Worm (Caenorhabditis elegans): ENCODE results near the gene str-47.

The str-47 gene

DNA sequence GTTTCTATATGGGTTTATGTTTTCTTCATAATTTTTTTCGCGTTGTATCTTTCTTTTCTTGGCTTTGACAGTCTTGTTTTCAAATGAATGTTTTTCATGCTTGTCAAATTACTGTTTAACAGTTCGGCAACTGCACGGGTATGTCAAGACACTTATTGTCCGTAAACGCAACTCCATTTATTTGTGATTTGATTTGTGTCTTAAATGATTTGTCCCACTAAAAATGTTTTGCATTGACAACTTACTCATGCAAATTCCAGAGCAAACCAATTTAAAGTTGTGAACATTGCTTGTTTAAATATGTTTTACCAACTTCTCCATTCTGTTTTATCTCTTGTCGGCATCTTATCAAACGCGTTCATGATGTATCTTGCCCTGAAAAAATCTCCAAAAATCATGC lies 13.8 kb upstream of the str-47 start, which contains the start of gene srd-25:
TSS of gene srd-25 (plus strand) at position 301 of the 400 bp plus-strand sequence.
- no peak for TF ChIP-seq snpc-4 (tag; optimal IDR thresholded peaks at IDR 0.05)
- TF ChIP-seq irx-1 (tag; optimal IDR thresholded peaks at IDR 0.05) = no peak
- TF ChIP-seq mef-2 (tag; optimal IDR thresholded peaks at IDR 0.05) = no peak
- no peak for TF ChIP-seq blmp-1 (tag; optimal IDR thresholded peaks at IDR 0.05)
- TF ChIP-seq jun-1 (tag; optimal IDR thresholded peaks at IDR 0.05) = no peak
- no peak for TF ChIP-seq egl-13 (tag; optimal IDR thresholded peaks at IDR 0.05)
- TF ChIP-seq C04F5.9 (tag; optimal IDR thresholded peaks at IDR 0.05) = no peak
- TF ChIP-seq nhr-47 (tag; optimal IDR thresholded peaks at IDR 0.05) = no peak
- no peak for TF ChIP-seq nhr-90 (tag; optimal IDR thresholded peaks at IDR 0.05; ENCODE audit: poor library complexity)
- TF ChIP-seq lin-15B (tag; optimal IDR thresholded peaks at IDR 0.05) = no peak
- TF ChIP-seq unc-98 (GFP tag; IDR thresholded peaks at IDR 0.05) = no peak
- TF ChIP-seq lsy-2 (tag; optimal IDR thresholded peaks at IDR 0.05) = no peak
- TF ChIP-seq sox-4 (tag; optimal IDR thresholded peaks at IDR 0.05) = no peak
- TF ChIP-seq nhr-71 (tag; optimal IDR thresholded peaks at IDR 0.05) = no peak
- no peak for TF ChIP-seq pax-3 (tag; optimal IDR thresholded peaks at IDR 0.05)
- TF ChIP-seq vab-15 (tag; optimal IDR thresholded peaks at IDR 0.05) = no peak
- no peak for TF ChIP-seq skn-1 (tag; optimal IDR thresholded peaks at IDR 0.05)
- no peak for TF ChIP-seq ceh-82 (tag; optimal IDR thresholded peaks at IDR 0.05)

DNA sequence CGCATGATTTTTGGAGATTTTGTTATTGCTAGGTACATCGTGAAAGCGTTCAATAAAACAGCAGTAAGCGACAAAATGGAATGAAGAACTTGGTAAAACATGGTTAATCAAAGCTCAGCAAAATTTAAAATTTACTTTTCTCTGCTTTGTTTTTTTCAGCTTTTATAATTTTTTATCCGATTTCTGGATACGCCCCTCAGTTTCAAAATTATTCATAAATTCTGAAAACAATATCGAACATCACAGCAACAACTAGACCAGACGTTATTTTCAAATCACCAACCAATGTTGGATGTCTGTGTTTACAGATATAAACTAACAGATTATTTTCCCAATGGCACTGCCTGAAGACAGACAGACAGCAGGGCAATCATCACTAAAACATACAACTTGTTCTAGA lies 10.9 kb upstream of the str-47 start, which contains the start of gene srd-31:
TSS of gene srd-31 (minus strand) at position 101 of the 400 bp plus-strand sequence.
- TF ChIP-seq Y116A8C.19 (tag; optimal IDR thresholded peaks at IDR 0.05; ENCODE audit: borderline replicate concordance) (no peak), lin-13 (GFP tag; optimal IDR thresholded peaks at IDR 0.05) (no peak), unc-98 (GFP tag; IDR thresholded peaks at IDR 0.05) (no peak), zag-1 (tag; optimal IDR thresholded peaks at IDR 0.05) (no peak), zip-4 (GFP tag; optimal IDR thresholded peaks at IDR 0.05) (no peak)

DNA sequence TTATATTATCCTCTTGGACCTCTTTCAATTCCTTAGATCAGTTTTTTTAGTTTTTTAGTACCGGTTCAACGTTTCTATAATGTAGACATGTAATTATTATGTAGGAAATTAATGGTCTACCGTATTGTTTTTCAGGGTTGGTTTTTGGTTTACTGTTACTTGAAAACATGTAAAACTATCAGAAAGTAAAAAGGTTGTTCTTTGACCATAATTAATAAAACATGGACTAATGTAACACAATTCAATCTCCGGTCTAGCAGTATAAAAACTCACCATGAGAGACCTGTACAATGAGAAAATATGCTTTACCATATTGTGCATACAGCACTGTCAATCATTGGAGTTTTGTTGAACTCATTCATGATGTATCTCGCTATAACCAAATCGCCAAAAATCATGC lies 10.1 kb upstream of the str-47 start, which contains the start of gene srd-29:
TSS of gene srd-29 (plus strand) at position 301 of the 400 bp plus-strand sequence.
- no peak for TF ChIP-seq efl-1 (optimal IDR thresholded peaks at IDR 0.05)
- no peak for TF ChIP-seq efl-1 (GFP tag; optimal IDR thresholded peaks at IDR 0.05 in 1 of 2)
- no peak for TF ChIP-seq mef-2 (tag; optimal IDR thresholded peaks at IDR 0.05)
- no peak for TF ChIP-seq nhr-11 (tag; optimal IDR thresholded peaks at IDR 0.05)
- TF ChIP-seq ceh-8 (GFP tag; optimal IDR thresholded peaks at IDR 0.05) = no peak
- no peak for TF ChIP-seq nhr-12 (tag; optimal IDR thresholded peaks at IDR 0.05)
- no peak for TF ChIP-seq sup-37 (GFP tag; optimal IDR thresholded peaks at IDR 0.05)
- TF ChIP-seq lin-35 (GFP tag; optimal IDR thresholded peaks at IDR 0.05) = no peak
- no peak for TF ChIP-seq zip-4 (GFP tag; optimal IDR thresholded peaks at IDR 0.05)
- TF ChIP-seq egl-13 (tag; optimal IDR thresholded peaks at IDR 0.05) = no peak
- no peak for TF ChIP-seq isw-1 (GFP tag; IDR thresholded peaks at IDR 0.05)
- no peak for TF ChIP-seq lin-14 (GFP tag; optimal IDR thresholded peaks at IDR 0.05)
- no peak for TF ChIP-seq Y116A8C.19 (tag; optimal IDR thresholded peaks at IDR 0.05; ENCODE audit: borderline replicate concordance)
- TF ChIP-seq nhr-20 (tag; optimal IDR thresholded peaks at IDR 0.05) = no peak
- TF ChIP-seq hlh-4 (tag; optimal IDR thresholded peaks at IDR 0.05) = no peak

DNA sequence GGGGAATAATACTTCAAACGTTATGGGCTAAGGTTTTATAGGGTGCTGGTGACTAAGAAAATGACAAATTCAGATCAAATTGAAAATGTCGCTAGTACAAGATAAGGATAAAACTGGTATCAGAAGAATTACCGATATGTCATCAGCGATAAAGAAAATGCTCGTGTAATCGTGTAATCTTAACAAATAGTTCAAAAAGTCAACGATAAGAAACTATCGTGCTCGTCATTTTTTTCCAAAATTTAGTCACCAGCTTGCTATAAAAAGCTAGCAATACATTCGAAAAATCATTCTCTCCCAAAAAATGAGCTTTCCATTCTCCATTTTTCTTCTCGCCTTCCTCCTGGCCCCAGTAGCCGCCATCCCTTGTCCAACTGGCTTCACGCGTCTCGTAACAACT lies 7.8 kb upstream of the str-47 start, which contains the start of gene clec-45:
TSS of gene clec-45 (plus strand) at position 301 of the 400 bp plus-strand sequence.
- no peak for TF ChIP-seq alr-1 (tag; optimal IDR thresholded peaks at IDR 0.05; ENCODE audit: borderline replicate concordance)

DNA sequence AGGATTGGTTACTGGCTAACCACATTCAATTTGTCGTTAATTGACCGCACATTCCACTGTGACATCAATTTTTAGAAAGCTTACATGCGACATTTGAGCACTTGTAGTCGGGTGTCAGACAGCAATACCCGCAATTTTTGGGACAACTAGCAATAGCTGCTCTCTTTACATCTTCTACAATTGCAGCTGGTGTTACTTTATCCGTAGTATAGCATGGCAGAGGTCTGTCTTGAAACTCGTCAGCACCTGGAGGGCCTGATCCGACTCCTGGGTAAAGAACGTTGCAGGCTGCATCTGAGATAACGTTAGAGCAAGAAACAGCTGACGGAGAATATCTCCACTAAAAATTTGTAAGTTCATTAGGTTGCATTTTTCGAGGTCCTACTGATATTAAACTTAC lies 6.2 kb upstream of the str-47 start:
- no peak for TF ChIP-seq elt-3 (tag; optimal IDR thresholded peaks at IDR 0.05)
- TF ChIP-seq mdl-1 (tag; optimal IDR thresholded peaks at IDR 0.05) = no peak
- TF ChIP-seq nhr-85 (tag) = no peak
- no peak for TF ChIP-seq nhr-11 (tag; optimal IDR thresholded peaks at IDR 0.05)
- TF ChIP-seq hpl-2 (GFP tag; optimal IDR thresholded peaks at IDR 0.05) = no peak
- no peak for TF ChIP-seq skn-1 (tag; optimal IDR thresholded peaks at IDR 0.05)
- TF ChIP-seq nhr-84 (tag; optimal IDR thresholded peaks at IDR 0.05) = no peak
- TF ChIP-seq lin-35 (GFP tag; optimal IDR thresholded peaks at IDR 0.05) = no peak
- TF ChIP-seq jun-1 (tag; optimal IDR thresholded peaks at IDR 0.05) = no peak
- TF ChIP-seq fkh-4 (tag; optimal IDR thresholded peaks at IDR 0.05; ENCODE audit: borderline replicate concordance) = no peak
- no peak for TF ChIP-seq C34B4.2 (tag; optimal IDR thresholded peaks at IDR 0.05)
- TF ChIP-seq pag-3 (tag; optimal IDR thresholded peaks at IDR 0.05; ENCODE audit: borderline replicate concordance, insufficient read depth) = no peak
- TF ChIP-seq elt-2 (tag; optimal IDR thresholded peaks at IDR 0.05) = no peak
- TF ChIP-seq pax-3 (tag; optimal IDR thresholded peaks at IDR 0.05) = no peak
- no peak for TF ChIP-seq fkh-8 (tag; optimal IDR thresholded peaks at IDR 0.05)
- TF ChIP-seq unc-30 (tag; optimal IDR thresholded peaks at IDR 0.05) = no peak
- no peak for TF ChIP-seq lin-39 (tag; optimal IDR thresholded peaks at IDR 0.05)
- TF ChIP-seq unc-98 (GFP tag; IDR thresholded peaks at IDR 0.05) = no peak

Data from whole organism, L1 larva.